Fruit fly (Drosophila melanogaster): ENCODE measurements around the gene js.

js gene

DNA sequence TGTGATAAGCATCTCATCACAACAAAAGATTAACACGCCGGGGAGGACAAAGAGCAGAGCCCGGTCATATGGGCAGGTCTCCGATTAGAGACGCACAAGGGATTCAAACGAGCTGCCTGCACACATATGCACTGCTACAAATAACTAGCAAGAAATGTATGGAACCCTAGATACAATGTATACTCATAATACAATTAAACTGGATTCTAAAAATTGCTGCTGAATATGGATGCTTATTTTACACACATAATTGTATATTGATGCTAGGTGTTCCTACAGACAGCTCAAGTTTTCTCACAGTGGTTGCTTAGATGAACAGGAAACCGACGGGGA, 31.1 kb downstream of the js start (continued):
- TF ChIP-seq zf30C (GFP tag; optimal IDR thresholded peaks at IDR 0.05) = peak; percentile 98
- peak; percentile 85 for TF ChIP-seq gsb-n (tag; optimal IDR thresholded peaks at IDR 0.05)
- TF ChIP-seq D (optimal IDR thresholded peaks at IDR 0.05) = peak; percentile 75
- TF ChIP-seq D (GFP tag; optimal IDR thresholded peaks at IDR 0.05) = peak; percentile 70
- no peak for TF ChIP-seq Vsx1 (GFP tag; optimal IDR thresholded peaks at IDR 0.05)
- TF ChIP-seq sc (optimal IDR thresholded peaks at IDR 0.05) = no peak
- no peak for TF ChIP-seq sc (GFP tag; optimal IDR thresholded peaks at IDR 0.05)
- peak; percentile 35 for TF ChIP-seq Atf3 (GFP tag; optimal IDR thresholded peaks at IDR 0.05)
- no peak for TF ChIP-seq slou (GFP tag; optimal IDR thresholded peaks at IDR 0.05)
- peak in 1 of 2 experiments; percentile 66 for TF ChIP-seq eve (GFP tag; optimal IDR thresholded peaks at IDR 0.05)
- TF ChIP-seq zen (tag; optimal IDR thresholded peaks at IDR 0.05) = peak; percentile 95
- no peak for TF ChIP-seq da (GFP tag; optimal IDR thresholded peaks at IDR 0.05)
- TF ChIP-seq HLH54F (GFP tag; optimal IDR thresholded peaks at IDR 0.05) = peak; percentile 7
- TF ChIP-seq pros (GFP tag; optimal IDR thresholded peaks at IDR 0.05) = peak; percentile 42
- peak in 1 of 3 experiments; percentile 81 for TF ChIP-seq lola (GFP tag; optimal IDR thresholded peaks at IDR 0.05)
- 0 out of 3 replicates have a peak, but pooled peaks have one; percentile 5 for TF ChIP-seq dysf (GFP tag; IDR thresholded peaks at IDR 0.05)
- 0 out of 2 replicates have a peak, but pooled peaks have one; percentile 27 for TF ChIP-seq CG6272 (GFP tag; IDR thresholded peaks at IDR 0.05)
- no peak for TF ChIP-seq ewg (GFP tag; optimal IDR thresholded peaks at IDR 0.05)
- TF ChIP-seq crol (GFP tag; IDR thresholded peaks at IDR 0.05) = no peak
- peak; percentile 48 for TF ChIP-seq CG12219 (GFP tag; optimal IDR thresholded peaks at IDR 0.05)
- peak; percentile 76 for TF ChIP-seq CG4424 (GFP tag; optimal IDR thresholded peaks at IDR 0.05)
- TF ChIP-seq Xrp1 (GFP tag; IDR thresholded peaks at IDR 0.05) = peak; percentile 92
- peak; percentile 17 for TF ChIP-seq CG1647 (GFP tag; optimal IDR thresholded peaks at IDR 0.05)
- TF ChIP-seq CG31365 (tag; optimal IDR thresholded peaks at IDR 0.05) = no peak
- TF ChIP-seq CG6791 (GFP tag; IDR thresholded peaks at IDR 0.05; ENCODE audit: partially characterized antibody) = no peak
- peak; percentile 59; the same call in 1 of the 2 replicates for TF ChIP-seq chm (GFP tag; IDR thresholded peaks at IDR 0.05)
- TF ChIP-seq bbx (GFP tag; IDR thresholded peaks at IDR 0.05; ENCODE audit: partially characterized antibody) = no peak
- TF ChIP-seq CG12769 (tag; optimal IDR thresholded peaks at IDR 0.05) = peak; percentile 13
- TF ChIP-seq dm (GFP tag; optimal IDR thresholded peaks at IDR 0.05) = peak; percentile 10
- TF ChIP-seq sna (GFP tag; IDR thresholded peaks at IDR 0.05; ENCODE audit: partially characterized antibody) = no peak
- peak; percentile 89 for TF ChIP-seq Med (GFP tag)
- 0 out of 2 replicates have a peak, but pooled peaks have one; percentile 27 for TF ChIP-seq dati (GFP tag; IDR thresholded peaks at IDR 0.05)
- TF ChIP-seq CG13296 (GFP tag; optimal IDR thresholded peaks at IDR 0.05) = no peak
- TF ChIP-seq CG1602 (GFP tag; optimal IDR thresholded peaks at IDR 0.05) = peak; percentile 71
- TF ChIP-seq pfk (GFP tag; optimal IDR thresholded peaks at IDR 0.05) = no peak
- TF ChIP-seq CG16815 (GFP tag; optimal IDR thresholded peaks at IDR 0.05) = peak; percentile 77
- TF ChIP-seq Fer3 (tag; optimal IDR thresholded peaks at IDR 0.05) = peak; percentile 20
- TF ChIP-seq hkb (optimal IDR thresholded peaks at IDR 0.05) = no peak
- TF ChIP-seq hkb (GFP tag; IDR thresholded peaks at IDR 0.05) = 0 out of 2 replicates have a peak, but pooled peaks have one; percentile 20
- TF ChIP-seq CG4854 (GFP tag; optimal IDR thresholded peaks at IDR 0.05) = no peak
- no peak for TF ChIP-seq Bteb2 (GFP tag; optimal IDR thresholded peaks at IDR 0.05)
- TF ChIP-seq CG12104 (GFP tag; optimal IDR thresholded peaks at IDR 0.05) = peak; percentile 40
- no peak for TF ChIP-seq CG15514 (GFP tag; optimal IDR thresholded peaks at IDR 0.05)
- peak; percentile 63 for TF ChIP-seq CG8359 (GFP tag; optimal IDR thresholded peaks at IDR 0.05; ENCODE audit: borderline replicate concordance)
- peak; percentile 52; the same call in 1 of the 2 replicates for TF ChIP-seq sim (GFP tag; IDR thresholded peaks at IDR 0.05)
- TF ChIP-seq YL-1 (GFP tag; optimal IDR thresholded peaks at IDR 0.05) = no peak
- TF ChIP-seq seq (GFP tag; IDR thresholded peaks at IDR 0.05) = no peak
- TF ChIP-seq croc (GFP tag; conservative IDR thresholded peaks at IDR 0.05) = peak; percentile 50
- TF ChIP-seq crp (GFP tag; optimal IDR thresholded peaks at IDR 0.05) = no peak
- peak; percentile 79 for TF ChIP-seq CG8765 (GFP tag; IDR thresholded peaks at IDR 0.05)
- TF ChIP-seq CG12391 (tag; optimal IDR thresholded peaks at IDR 0.05) = peak; percentile 76
